Worm (Caenorhabditis elegans) whole organism, L4 larva: ENCODE results near the gene sul-1.
A peak's percentile ranks its signal among the peaks of the same experiment; 100 is the strongest.

Experiments used
- T20F7.1 ChIP-seq: fragments of 200-800 bp; sonication (Bioruptor generic); optimal IDR thresholded peaks from 2 replicates; lab custom pipeline; 2018; ENCODE audit warnings: mild to moderate bottlenecking, missing genetic modification characterization, missing compliant biosample characterization
- aha-1 ChIP-seq: fragments of 150-350 bp; peaks from one replicate; lab custom pipeline; 2014; ENCODE audit warnings: missing biosample characterization, missing genetic modification characterization
- arid-1 ChIP-seq: fragments of 200-800 bp; sonication (Bioruptor generic); conservative IDR thresholded peaks from 2 replicates; pipeline ENCODE4 v1.3.6; 2022; ENCODE audit warnings: missing genetic modification reagents, missing genetic modification characterization, missing compliant biosample characterization
- ceh-20 ChIP-seq: fragments of 200-800 bp; sonication (Bioruptor generic); IDR thresholded peaks from 2 replicates; pipeline ENCODE4 v1.3.6; 2022; ENCODE audit warnings: missing genetic modification reagents, missing genetic modification characterization, missing compliant biosample characterization
- ceh-32 ChIP-seq: sonication (generic microtip); optimal IDR thresholded peaks from 2 replicates; lab custom pipeline; 2016; ENCODE audit warnings: mild to moderate bottlenecking, missing genetic modification characterization, missing compliant biosample characterization; ENCODE audit not compliant: poor library complexity
- cey-2 ChIP-seq: sonication (generic microtip); optimal IDR thresholded peaks from 3 replicates; lab custom pipeline; 2017; ENCODE audit warnings: missing genetic modification characterization, mild to moderate bottlenecking, missing compliant biosample characterization, antibody characterized with exemption, borderline replicate concordance; ENCODE audit not compliant: insufficient read depth
- daf-16 ChIP-seq, 3 experiments: sonication (generic microtip); optimal IDR thresholded peaks; 2 replicates each; lab custom pipeline; 2016 to 2017; ENCODE audit warnings: missing genetic modification characterization in 3 of 3, missing genetic modification reagents in 3 of 3, mild to moderate bottlenecking in 2 of 3, missing compliant biosample characterization in 2 of 3, missing biosample characterization in 1 of 3, moderate library complexity in 1 of 3
- daf-19 ChIP-seq: fragments of 200-800 bp; sonication (Bioruptor generic); conservative IDR thresholded peaks from 2 replicates; pipeline ENCODE4 v1.3.6; 2022; ENCODE audit warnings: missing genetic modification characterization, missing compliant biosample characterization
- dmd-6 ChIP-seq: fragments of 200-800 bp; sonication (Bioruptor generic); IDR thresholded peaks from 2 replicates; pipeline ENCODE4 v1.3.6; 2022; ENCODE audit warnings: missing genetic modification reagents, missing genetic modification characterization, missing compliant biosample characterization
- dmd-8 ChIP-seq: fragments of 200-800 bp; sonication (Bioruptor generic); IDR thresholded peaks from 2 replicates; pipeline ENCODE4 v1.3.6; 2022; ENCODE audit warnings: missing genetic modification characterization, missing compliant biosample characterization
- dpl-1 ChIP-seq: fragments of 150-350 bp; optimal IDR thresholded peaks from 2 replicates; lab custom pipeline; 2014; ENCODE audit warnings: missing biosample characterization, missing genetic modification reagents, missing genetic modification characterization
- dve-1 ChIP-seq: sonication (generic microtip); optimal IDR thresholded peaks from 2 replicates; lab custom pipeline; 2017; ENCODE audit warnings: antibody characterized with exemption, mild to moderate bottlenecking, missing genetic modification characterization, missing compliant biosample characterization; ENCODE audit not compliant: insufficient read depth
- egl-43 ChIP-seq: fragments of 200-800 bp; sonication (Bioruptor generic); IDR thresholded peaks from 2 replicates; pipeline ENCODE4 v1.3.6; 2022; ENCODE audit warnings: missing genetic modification reagents, missing genetic modification characterization, missing compliant biosample characterization
- fos-1 ChIP-seq: fragments of 150-350 bp; optimal IDR thresholded peaks from 2 replicates; lab custom pipeline; 2014; ENCODE audit warnings: missing biosample characterization, missing genetic modification characterization
- hif-1 ChIP-seq, 2 experiments: sonication (generic microtip); optimal IDR thresholded peaks; 2 replicates each; lab custom pipeline; 2016 to 2017; ENCODE audit warnings: missing compliant biosample characterization in 2 of 2, missing genetic modification characterization in 2 of 2, missing genetic modification reagents in 2 of 2, missing genotype in 2 of 2, mild to moderate bottlenecking in 1 of 2
- hlh-11 ChIP-seq: fragments of 200-800 bp; sonication (Bioruptor generic); optimal IDR thresholded peaks from 2 replicates; lab custom pipeline; 2018; ENCODE audit warnings: mild to moderate bottlenecking, missing genetic modification characterization, missing compliant biosample characterization
- hlh-30 ChIP-seq: sonication (generic microtip); optimal IDR thresholded peaks from 2 replicates; lab custom pipeline; 2017; ENCODE audit warnings: antibody characterized with exemption, mild to moderate bottlenecking, missing genetic modification characterization, missing compliant biosample characterization; ENCODE audit not compliant: insufficient read depth
- hmg-1.1 ChIP-seq: fragments of 200-800 bp; sonication (Bioruptor generic); IDR thresholded peaks from 2 replicates; pipeline ENCODE4 v1.3.6; 2022; ENCODE audit warnings: missing genetic modification reagents, missing genetic modification characterization, missing compliant biosample characterization
- lin-13 ChIP-seq: fragments of 150-350 bp; optimal IDR thresholded peaks from 2 replicates; lab custom pipeline; 2014; ENCODE audit warnings: missing biosample characterization, missing genetic modification reagents, missing genetic modification characterization
- lin-29 ChIP-seq: fragments of 200-800 bp; sonication (Bioruptor generic); IDR thresholded peaks from 2 replicates; pipeline ENCODE4 v1.3.6; 2022; ENCODE audit warnings: missing genetic modification reagents, missing genetic modification characterization, missing compliant biosample characterization
- lsy-2 ChIP-seq, 2 experiments: fragments of 150-350 bp in 1 of 2; sonication (generic microtip) in 1 of 2; optimal IDR thresholded peaks; 2 replicates each; lab custom pipeline; 2014 to 2017; ENCODE audit warnings: missing biosample characterization in 2 of 2, missing genetic modification characterization in 2 of 2
- mdl-1 ChIP-seq, 2 experiments: fragments of 150-350 bp in 1 of 2; sonication (generic microtip) in 1 of 2; optimal IDR thresholded peaks; 2 replicates each; lab custom pipeline; 2014 to 2017; ENCODE audit warnings: missing biosample characterization in 2 of 2, missing genetic modification characterization in 2 of 2
- mep-1 ChIP-seq: fragments of 150-350 bp; sonication (generic microtip); optimal IDR thresholded peaks from 3 replicates; lab custom pipeline; 2014; ENCODE audit warnings: missing biosample characterization, missing genetic modification characterization
- mes-2 ChIP-seq: sonication (generic microtip); optimal IDR thresholded peaks from 2 replicates; lab custom pipeline; 2016; ENCODE audit warnings: missing genotype, mild to moderate bottlenecking, missing genetic modification characterization, missing compliant biosample characterization; ENCODE audit not compliant: poor library complexity, severe bottlenecking
- mxl-3 ChIP-seq: fragments of 200-800 bp; sonication (Bioruptor generic); optimal IDR thresholded peaks from 2 replicates; lab custom pipeline; 2018; ENCODE audit warnings: mild to moderate bottlenecking, missing genetic modification characterization, missing compliant biosample characterization
- nhr-102 ChIP-seq: sonication (generic microtip); optimal IDR thresholded peaks from 2 replicates; lab custom pipeline; 2016; ENCODE audit warnings: mild to moderate bottlenecking, missing genetic modification characterization, moderate library complexity, missing compliant biosample characterization
- nhr-11 ChIP-seq: fragments of 150-350 bp; optimal IDR thresholded peaks from 2 replicates; lab custom pipeline; 2014; ENCODE audit warnings: missing biosample characterization, missing genetic modification characterization
- nhr-28 ChIP-seq: fragments of 150-350 bp; optimal IDR thresholded peaks from 2 replicates; lab custom pipeline; 2014; ENCODE audit warnings: missing biosample characterization, missing genetic modification characterization
- nhr-41 ChIP-seq: fragments of 200-800 bp; sonication (Bioruptor generic); IDR thresholded peaks from 2 replicates; pipeline ENCODE4 v1.3.6; 2022; ENCODE audit warnings: missing genetic modification reagents, missing genetic modification characterization, missing compliant biosample characterization
- nhr-42 ChIP-seq: fragments of 200-800 bp; sonication (Bioruptor generic); IDR thresholded peaks from 2 replicates; pipeline ENCODE4 v1.3.6; 2022; ENCODE audit warnings: missing genetic modification characterization, missing compliant biosample characterization
- nhr-48 ChIP-seq: sonication (generic microtip); optimal IDR thresholded peaks from 2 replicates; lab custom pipeline; 2016; ENCODE audit warnings: mild to moderate bottlenecking, missing genetic modification characterization, missing compliant biosample characterization
- nhr-6 ChIP-seq: fragments of 150-350 bp; optimal IDR thresholded peaks from 2 replicates; lab custom pipeline; 2014; ENCODE audit warnings: missing biosample characterization, missing genetic modification characterization
- nhr-77 ChIP-seq: fragments of 150-350 bp; optimal IDR thresholded peaks from 2 replicates; lab custom pipeline; 2014; ENCODE audit warnings: missing biosample characterization, missing genetic modification characterization
- pha-4 ChIP-seq, 2 experiments: fragments of 150-350 bp in 1 of 2; fragments of 200-800 bp in 1 of 2; sonication (Bioruptor generic) in 1 of 2; IDR thresholded peaks in 1 of 2; optimal IDR thresholded peaks in 1 of 2; 2 replicates each; pipeline versions ENCODE4 v1.3.6 to Lab custom; 2014 to 2022; ENCODE audit warnings: missing genetic modification characterization in 2 of 2, missing genetic modification reagents in 2 of 2, missing biosample characterization in 1 of 2, missing compliant biosample characterization in 1 of 2
- php-3 ChIP-seq: fragments of 200-800 bp; sonication (Bioruptor generic); IDR thresholded peaks from 2 replicates; pipeline ENCODE4 v1.3.6; 2022; ENCODE audit warnings: missing genetic modification reagents, missing genetic modification characterization, missing compliant biosample characterization
- pqm-1 ChIP-seq: sonication (generic microtip); optimal IDR thresholded peaks from 2 replicates; lab custom pipeline; 2017; ENCODE audit warnings: missing biosample characterization, missing genetic modification characterization
- rbr-2 ChIP-seq: sonication (generic microtip); optimal IDR thresholded peaks from 2 replicates; lab custom pipeline; 2016; ENCODE audit warnings: missing genotype, missing genetic modification characterization, missing compliant biosample characterization
- snpc-1.2 ChIP-seq: fragments of 200-800 bp; sonication (Bioruptor generic); IDR thresholded peaks from 2 replicates; pipeline ENCODE4 v1.3.6; 2022; ENCODE audit warnings: missing genetic modification reagents, missing genetic modification characterization, missing compliant biosample characterization
- vab-7 ChIP-seq: fragments of 200-800 bp; sonication (Bioruptor generic); IDR thresholded peaks from 2 replicates; pipeline ENCODE4 v1.3.6; 2022; ENCODE audit warnings: missing genetic modification reagents, missing genetic modification characterization, missing compliant biosample characterization
- zag-1 ChIP-seq: fragments of 150-350 bp; optimal IDR thresholded peaks from 2 replicates; lab custom pipeline; 2014; ENCODE audit warnings: missing biosample characterization, missing genetic modification characterization
- zip-2 ChIP-seq: fragments of 150-350 bp; optimal IDR thresholded peaks from 2 replicates; lab custom pipeline; 2014; ENCODE audit warnings: missing biosample characterization, missing genetic modification characterization

The sul-1 gene

DNA sequence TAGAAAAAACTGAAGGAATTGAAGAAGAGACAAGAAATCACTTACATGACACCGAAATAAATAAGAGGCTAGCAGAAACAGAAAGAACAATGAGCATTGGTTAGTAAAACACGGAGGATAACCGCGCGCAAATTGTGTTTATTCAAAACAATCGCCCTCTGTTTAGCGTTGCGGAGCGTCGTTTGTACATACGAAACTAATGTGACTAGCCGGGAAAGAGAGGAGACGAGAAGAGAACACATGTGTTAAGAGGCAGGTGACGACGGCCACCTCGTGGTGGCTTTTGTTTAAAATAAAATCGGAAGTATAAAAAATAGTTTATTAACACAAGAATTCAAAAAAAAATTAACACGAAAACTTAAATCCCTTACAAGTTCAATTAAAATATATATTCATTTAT lies 24.9 kb downstream of the sul-1 start, which contains the start of gene F40F4.7:
TSS of gene F40F4.7 (minus strand) at position 122 of the 400 bp plus-strand sequence.
- no peak for TF ChIP-seq ceh-32
- no peak for TF ChIP-seq zag-1 (tag; lab: Kevin White, UChicago)
- TF ChIP-seq lin-29 (GFP tag; lab: Robert Waterston, UW): no peak
- TF ChIP-seq ceh-20: peak; percentile 55; the same call in 1 of the 2 replicates
- TF ChIP-seq hif-1 (tag; optimal IDR thresholded peaks at IDR 0.05; lab: Kevin White, UChicago): peak in 1 of 2 experiments; percentile 50
- TF ChIP-seq rbr-2: peak; percentile 44
- peak; percentile 59 for TF ChIP-seq nhr-11
- peak; percentile 96 for TF ChIP-seq aha-1 (tag; lab: Kevin White, UChicago)
- no peak for TF ChIP-seq daf-19 (GFP tag; lab: Robert Waterston, UW)
- TF ChIP-seq mes-2 (tag; lab: Kevin White, UChicago): peak; percentile 69
- peak; percentile 83 for TF ChIP-seq nhr-28 (tag; lab: Kevin White, UChicago)
- TF ChIP-seq snpc-1.2 (GFP tag; lab: Robert Waterston, UW): no peak
- peak; percentile 63 for TF ChIP-seq dmd-6 (GFP tag; lab: Robert Waterston, UW)
- TF ChIP-seq hlh-30 (tag; lab: Kevin White, UChicago): peak; percentile 99
- TF ChIP-seq dpl-1 (GFP tag; lab: Kevin White, UChicago): peak; percentile 56
- no peak for TF ChIP-seq nhr-42 (GFP tag; lab: Robert Waterston, UW)
- TF ChIP-seq T20F7.1 (GFP tag; lab: Kevin White, UChicago): peak; percentile 95
- TF ChIP-seq mdl-1 (tag; optimal IDR thresholded peaks at IDR 0.05; lab: Kevin White, UChicago): peak; percentile 66 to 91
- peak in 1 of 2 experiments; percentile 44 for TF ChIP-seq daf-16 (GFP tag; optimal IDR thresholded peaks at IDR 0.05; lab: Kevin White, UChicago)
- peak; percentile 47 for TF ChIP-seq daf-16 (tag; optimal IDR thresholded peaks at IDR 0.05; lab: Kevin White, UChicago)
- TF ChIP-seq dmd-8 (GFP tag; lab: Robert Waterston, UW): no peak
- peak; percentile 37 for TF ChIP-seq lin-13 (GFP tag; lab: Kevin White, UChicago)
- TF ChIP-seq cey-2 (tag; lab: Kevin White, UChicago): no peak
- TF ChIP-seq arid-1 (GFP tag; lab: Robert Waterston, UW): peak; percentile 55; the same call in 1 of the 2 replicates
- TF ChIP-seq mxl-3 (GFP tag; lab: Kevin White, UChicago): peak; percentile 96
- TF ChIP-seq nhr-41: no peak
- no peak for TF ChIP-seq zip-2 (tag; lab: Kevin White, UChicago)
- TF ChIP-seq fos-1 (tag; lab: Kevin White, UChicago): no peak
- no peak for TF ChIP-seq pha-4 (GFP tag; IDR thresholded peaks at IDR 0.05; lab: Robert Waterston, UW)
- TF ChIP-seq pha-4 (tag; optimal IDR thresholded peaks at IDR 0.05; lab: Kevin White, UChicago): peak; percentile 90
- TF ChIP-seq nhr-77 (tag; lab: Kevin White, UChicago): peak; percentile 57
- TF ChIP-seq dve-1: peak; percentile 80
- peak; percentile 11 for TF ChIP-seq pqm-1
- TF ChIP-seq hlh-11: peak; percentile 90
- no peak for TF ChIP-seq php-3
- TF ChIP-seq lsy-2 (tag; optimal IDR thresholded peaks at IDR 0.05; lab: Kevin White, UChicago): peak in 1 of 2 experiments; percentile 68
- peak; percentile 21 for TF ChIP-seq nhr-48 (tag; lab: Kevin White, UChicago)
- TF ChIP-seq nhr-102 (tag; lab: Kevin White, UChicago): peak; percentile 20
- TF ChIP-seq vab-7 (GFP tag; lab: Robert Waterston, UW): no peak
- peak; percentile 47 for TF ChIP-seq hmg-1.1
- no peak for TF ChIP-seq egl-43
- peak; percentile 80 for TF ChIP-seq mep-1 (tag; lab: Kevin White, UChicago)
- peak; percentile 23 for TF ChIP-seq nhr-6
